Worm (Caenorhabditis elegans): ENCODE results near the gene ctsa-3.1.

ctsa-3.1 gene

ce11 chrII:7200051-7200599, 32.5 kb upstream of the ctsa-3.1 start, which contains the start of gene pcrg-1 (continued):
- TF ChIP-seq ama-1 (optimal IDR thresholded peaks at IDR 0.05) (no peak), ama-1 (GFP tag; optimal IDR thresholded peaks at IDR 0.05) (peak; percentile 43 to 86), sea-2 (GFP tag; IDR thresholded peaks at IDR 0.05) (peak; percentile 72; the same call in 1 of the 2 replicates), F49E8.2 (tag; optimal IDR thresholded peaks at IDR 0.05; ENCODE audit: insufficient read depth) (peak; percentile 76), hmg-1.2 (GFP tag; IDR thresholded peaks at IDR 0.05) (peak; percentile 92), mxl-1 (tag; optimal IDR thresholded peaks at IDR 0.05) (peak; percentile 80), lin-40 (tag; optimal IDR thresholded peaks at IDR 0.05) (peak; percentile 76), T26A5.8 (tag; optimal IDR thresholded peaks at IDR 0.05) (peak; percentile 74), ceh-100 (GFP tag; IDR thresholded peaks at IDR 0.05) (peak; percentile 73), egl-18 (GFP tag; IDR thresholded peaks at IDR 0.05) (peak; percentile 64; the same call in 1 of the 2 replicates), ekl-4 (GFP tag; IDR thresholded peaks at IDR 0.05) (peak; percentile 83), madf-8 (GFP tag; conservative IDR thresholded peaks at IDR 0.05) (peak; percentile 53), ceh-27 (GFP tag; optimal IDR thresholded peaks at IDR 0.05) (peak; percentile 89), snpc-1.1 (tag; optimal IDR thresholded peaks at IDR 0.05; ENCODE audit: insufficient read depth) (peak; percentile 95), hlh-12 (tag; optimal IDR thresholded peaks at IDR 0.05) (peak; percentile 11), tbp1 (GFP tag; optimal IDR thresholded peaks at IDR 0.05) (peak; percentile 87), fkh-3 (tag; optimal IDR thresholded peaks at IDR 0.05) (peak; percentile 68), C06A6.2 (GFP tag; conservative IDR thresholded peaks at IDR 0.05) (peak; percentile 69; the same call in 1 of the 2 replicates), efl-1 (GFP tag; optimal IDR thresholded peaks at IDR 0.05) (no peak), F22D6.2 (tag; optimal IDR thresholded peaks at IDR 0.05) (peak; percentile 58), pbrm-1 (GFP tag; IDR thresholded peaks at IDR 0.05) (no peak; the same call in 1 of the 2 replicates), F57C9.4 (tag; optimal IDR thresholded peaks at IDR 0.05) (peak; percentile 10), tbx-9 (tag; optimal IDR thresholded peaks at IDR 0.05; ENCODE audit: borderline replicate concordance) (no peak), ztf-18 (tag; optimal IDR thresholded peaks at IDR 0.05) (peak; percentile 84), hmg-20 (GFP tag; IDR thresholded peaks at IDR 0.05) (peak; percentile 61; the same call in 1 of the 2 replicates), madf-6 (GFP tag; IDR thresholded peaks at IDR 0.05) (peak; percentile 81), K12H6.12 (tag; optimal IDR thresholded peaks at IDR 0.05) (peak; percentile 78), nhr-27 (tag; optimal IDR thresholded peaks at IDR 0.05) (peak; percentile 61), aptf-2 (GFP tag; conservative IDR thresholded peaks at IDR 0.05) (0 out of 2 replicates have a peak, but pooled peaks have one; percentile 30), zim-3 (tag; optimal IDR thresholded peaks at IDR 0.05) (peak; percentile 82), bed-2 (GFP tag; IDR thresholded peaks at IDR 0.05) (peak; percentile 75; the same call in 1 of the 2 replicates), hrde-1 (tag; optimal IDR thresholded peaks at IDR 0.05; ENCODE audit: borderline replicate concordance) (peak; percentile 30), attf-6 (GFP tag; IDR thresholded peaks at IDR 0.05) (peak; percentile 88), rec-8 (tag; optimal IDR thresholded peaks at IDR 0.05) (peak in 1 of 2 experiments; percentile 15), nfya-1 (tag; optimal IDR thresholded peaks at IDR 0.05; ENCODE audit: borderline replicate concordance, insufficient read depth) (no peak), akir-1 (GFP tag; optimal IDR thresholded peaks at IDR 0.05) (peak; percentile 36), nfya-2 (GFP tag; IDR thresholded peaks at IDR 0.05) (0 out of 2 replicates have a peak, but pooled peaks have one; percentile 65), aptf-3 (GFP tag; IDR thresholded peaks at IDR 0.05) (0 out of 2 replicates have a peak, but pooled peaks have one; percentile 73), nhr-80 (tag; optimal IDR thresholded peaks at IDR 0.05) (peak; percentile 45), dox-1 (GFP tag; IDR thresholded peaks at IDR 0.05) (peak; percentile 90), Y79H2A.3 (GFP tag; conservative IDR thresholded peaks at IDR 0.05) (no peak), B0261.1 (tag; optimal IDR thresholded peaks at IDR 0.05) (peak; percentile 73), ztf-28 (GFP tag; IDR thresholded peaks at IDR 0.05) (no peak), dpl-1 (GFP tag; optimal IDR thresholded peaks at IDR 0.05) (no peak), lsl-1 (GFP tag; optimal IDR thresholded peaks at IDR 0.05) (peak; percentile 70), ztf-6 (GFP tag; IDR thresholded peaks at IDR 0.05) (peak; percentile 47; the same call in 1 of the 2 replicates), T07F8.4 (tag; optimal IDR thresholded peaks at IDR 0.05) (peak; percentile 80)
